Fruit fly (Drosophila melanogaster) S2 (cell line): ENCODE data around the gene Svip.

Source experiments
- CG8478 ChIP-seq: fragments of >200 bp; optimal IDR thresholded peaks from 2 replicates; lab custom pipeline; 2018
- CTCF ChIP-seq, 2 experiments: fragments of >200 bp; optimal IDR thresholded peaks; 2 replicates each; lab custom pipeline; 2018

- TF ChIP-seq CTCF (optimal IDR thresholded peaks at IDR 0.05; lab: Kevin White, UChicago) (no peak), CG8478 (lab: Kevin White, UChicago) (no peak)
These were observed 9.9 kb downstream of the Svip start for dm6 chr3L:9368665-9369064.
